Worm (Caenorhabditis elegans): Measurements from ENCODE around the gene jud-4.

- TF ChIP-seq pbrm-1 (GFP tag; IDR thresholded peaks at IDR 0.05) (no peak), nfya-1 (tag; optimal IDR thresholded peaks at IDR 0.05; ENCODE audit: borderline replicate concordance, insufficient read depth) (no peak), ztf-26 (tag; optimal IDR thresholded peaks at IDR 0.05) (no peak), efl-1 (GFP tag; optimal IDR thresholded peaks at IDR 0.05) (no peak), F23B12.7 (tag; optimal IDR thresholded peaks at IDR 0.05; ENCODE audit: insufficient read depth) (no peak), hlh-12 (tag; optimal IDR thresholded peaks at IDR 0.05) (no peak), unc-130 (GFP tag; optimal IDR thresholded peaks at IDR 0.05) (no peak), ets-4 (GFP tag; optimal IDR thresholded peaks at IDR 0.05) (no peak), attf-5 (GFP tag; optimal IDR thresholded peaks at IDR 0.05) (no peak)
These were observed 21.5 kb upstream of the jud-4 start, which contains the start of gene F46F2.5 for ce11 chrX:15262423-15262822.
